Worm (Caenorhabditis elegans): Measurements from ENCODE around the gene K07F5.17.

K07F5.17 gene

DNA sequence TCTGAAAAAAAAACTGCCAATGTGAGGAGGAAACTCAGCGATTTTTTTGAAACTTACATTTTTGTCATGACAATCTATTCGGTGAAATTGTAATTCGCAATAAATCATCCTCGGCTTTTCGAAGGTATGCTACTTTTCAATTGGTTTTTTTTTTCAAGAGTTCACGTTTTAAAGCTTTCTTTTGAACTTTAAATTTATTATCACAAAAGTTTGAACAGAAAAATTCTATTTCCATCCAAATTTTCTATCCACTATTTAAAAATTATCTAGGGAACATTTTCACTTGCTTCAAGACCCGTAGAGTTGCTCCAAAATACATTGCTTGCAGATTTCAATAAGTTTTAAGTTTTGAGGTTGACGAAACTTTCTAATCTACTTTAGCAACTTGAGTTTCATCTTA lies 4.4 kb downstream of the K07F5.17 start, which contains the start of gene K07F5.6:
Gene K07F5.6 (minus strand): TSS at position 101 of the 400 bp plus-strand sequence.
- no peak for TF ChIP-seq him-1 (tag; optimal IDR thresholded peaks at IDR 0.05)
- TF ChIP-seq nhr-179 (tag; optimal IDR thresholded peaks at IDR 0.05), result no peak
- TF ChIP-seq attf-5 (GFP tag; optimal IDR thresholded peaks at IDR 0.05), result no peak
- TF ChIP-seq C06A6.2 (GFP tag; conservative IDR thresholded peaks at IDR 0.05), result no peak
- no peak for TF ChIP-seq F57C9.4 (tag; optimal IDR thresholded peaks at IDR 0.05)
- no peak for TF ChIP-seq mxl-1 (tag; optimal IDR thresholded peaks at IDR 0.05)
- TF ChIP-seq D2030.7 (GFP tag; IDR thresholded peaks at IDR 0.05), result no peak
- TF ChIP-seq xnd-1 (tag; optimal IDR thresholded peaks at IDR 0.05), result no peak

DNA sequence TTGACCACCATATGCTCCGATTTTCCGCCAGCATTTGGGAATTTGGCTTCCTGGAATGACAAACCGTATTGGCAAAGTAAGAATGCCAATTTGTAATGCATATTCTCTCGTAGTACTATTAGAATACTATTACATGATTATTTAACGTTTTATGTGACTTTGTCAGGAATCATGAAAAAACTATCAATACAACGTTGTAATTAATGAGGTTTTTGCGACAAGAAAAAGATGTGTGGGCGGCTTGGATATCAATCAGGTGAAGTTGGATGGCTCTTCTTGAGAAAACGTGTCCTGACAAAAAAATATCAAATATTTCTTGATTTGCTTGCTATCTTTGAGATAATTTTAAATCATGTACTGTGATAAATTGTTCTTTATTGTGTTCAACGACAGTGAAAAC lies 5.9 kb downstream of the K07F5.17 start, which contains the start of gene K07F5.7:
Gene K07F5.7 (minus strand): TSS at position 101 of the 400 bp plus-strand sequence.
- TF ChIP-seq snpc-4 (GFP tag; optimal IDR thresholded peaks at IDR 0.05) (no peak), snpc-4 (tag; optimal IDR thresholded peaks at IDR 0.05) (no peak), mel-28 (tag; optimal IDR thresholded peaks at IDR 0.05; ENCODE audit: borderline replicate concordance) (no peak), ama-1 (optimal IDR thresholded peaks at IDR 0.05) (no peak), ama-1 (GFP tag; optimal IDR thresholded peaks at IDR 0.05) (no peak), bed-1 (GFP tag; IDR thresholded peaks at IDR 0.05) (no peak), nfyb-1 (GFP tag; IDR thresholded peaks at IDR 0.05) (no peak), lsy-27 (tag; optimal IDR thresholded peaks at IDR 0.05; ENCODE audit: borderline replicate concordance, insufficient read depth) (no peak), Y53F4B.3 (GFP tag; IDR thresholded peaks at IDR 0.05) (no peak), B0336.3 (GFP tag; IDR thresholded peaks at IDR 0.05) (no peak), egl-44 (GFP tag; IDR thresholded peaks at IDR 0.05) (no peak), sdz-38 (tag; optimal IDR thresholded peaks at IDR 0.05) (no peak), lag-1 (GFP tag; IDR thresholded peaks at IDR 0.05) (no peak), F57A8.1 (GFP tag; optimal IDR thresholded peaks at IDR 0.05) (no peak), rpc-1 (optimal IDR thresholded peaks at IDR 0.05) (no peak), rpc-1 (tag; optimal IDR thresholded peaks at IDR 0.05) (no peak)

- TF ChIP-seq sdz-38 (tag; optimal IDR thresholded peaks at IDR 0.05), result no peak
- TF ChIP-seq C06A6.2 (GFP tag; conservative IDR thresholded peaks at IDR 0.05), result no peak
- TF ChIP-seq rcor-1 (GFP tag; IDR thresholded peaks at IDR 0.05), result no peak
- no peak for TF ChIP-seq Y95B8A.8 (GFP tag; IDR thresholded peaks at IDR 0.05)
- no peak for TF ChIP-seq T07F8.4 (tag; optimal IDR thresholded peaks at IDR 0.05)
- TF ChIP-seq egrh-3 (GFP tag; IDR thresholded peaks at IDR 0.05), result no peak
- TF ChIP-seq B0035.1 (tag; optimal IDR thresholded peaks at IDR 0.05), result no peak
- TF ChIP-seq bed-1 (GFP tag; IDR thresholded peaks at IDR 0.05), result no peak
- no peak for TF ChIP-seq attf-5 (GFP tag; optimal IDR thresholded peaks at IDR 0.05)
Measured at ce11 chrIV:9849624-9850023, 7.5 kb downstream of the K07F5.17 start, which contains the start of gene K07F5.8. Gene K07F5.8, minus strand, starts transcription at chrIV:9849724.

DNA sequence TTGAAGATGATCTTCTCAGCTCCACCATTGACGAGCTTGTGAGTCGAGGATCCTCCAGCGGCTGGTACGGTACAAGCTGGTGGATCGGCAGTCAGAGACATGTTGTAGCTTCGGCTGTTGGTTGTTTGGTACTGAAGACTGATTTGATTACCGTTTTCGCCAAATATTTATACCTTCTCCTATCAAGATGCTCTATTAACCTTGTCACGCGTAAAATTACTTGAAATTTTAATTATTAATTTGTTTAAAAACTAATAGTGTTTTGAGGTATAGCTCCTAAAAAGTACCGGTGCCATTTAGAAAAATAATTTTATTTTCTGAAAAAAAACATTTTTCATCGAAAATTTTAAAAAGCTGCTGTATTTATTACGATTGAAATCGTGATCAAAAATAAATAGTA lies 8.8 kb downstream of the K07F5.17 start, which contains the start of gene ssp-10:
Gene ssp-10 (minus strand): TSS at position 101 of the 400 bp plus-strand sequence.
- TF ChIP-seq nfya-2 (GFP tag; IDR thresholded peaks at IDR 0.05) (no peak), hlh-26 (GFP tag; conservative IDR thresholded peaks at IDR 0.05) (no peak), B0019.2 (GFP tag; conservative IDR thresholded peaks at IDR 0.05) (no peak), hsf-1 (GFP tag; IDR thresholded peaks at IDR 0.05) (no peak), nfyb-1 (GFP tag; IDR thresholded peaks at IDR 0.05) (no peak), C06A6.2 (GFP tag; conservative IDR thresholded peaks at IDR 0.05) (no peak), aptf-3 (GFP tag; IDR thresholded peaks at IDR 0.05) (no peak), rcor-1 (GFP tag; IDR thresholded peaks at IDR 0.05) (no peak), tlf-1 (GFP tag; optimal IDR thresholded peaks at IDR 0.05) (no peak)
